Fruit fly (Drosophila melanogaster) whole organism, embryonic: ENCODE results near the gene TBC1d7.

Source experiments
- Blimp-1 ChIP-seq: fragments of 200-800 bp; sonication (Bioruptor generic); optimal IDR thresholded peaks from 3 replicates; lab custom pipeline; 2018; ENCODE audit warnings: missing biosample characterization, missing genetic modification characterization, mild to moderate bottlenecking, moderate library complexity, missing genetic modification reagents
- CG10979 ChIP-seq: fragments of 200-800 bp; sonication (Bioruptor generic); optimal IDR thresholded peaks from 2 replicates; lab custom pipeline; 2018; ENCODE audit warnings: missing biosample characterization, mild to moderate bottlenecking, missing genetic modification characterization, moderate library complexity
- CG11504 ChIP-seq: fragments of 200-800 bp; sonication (Bioruptor generic); optimal IDR thresholded peaks from 3 replicates; lab custom pipeline; 2019; ENCODE audit warnings: missing biosample characterization, mild to moderate bottlenecking, missing genetic modification characterization, moderate library complexity
- CG11560 ChIP-seq: fragments of 200-800 bp; sonication (Bioruptor generic); IDR thresholded peaks from 3 replicates; pipeline ENCODE4 v1.3.6; 2022; ENCODE audit warnings: missing biosample characterization, missing genetic modification characterization
- CG12155 ChIP-seq: fragments of 200-800 bp; sonication (Bioruptor generic); optimal IDR thresholded peaks from 3 replicates; lab custom pipeline; 2016; ENCODE audit warnings: missing biosample characterization, missing genetic modification characterization
- CG12391 ChIP-seq: fragments of 200-800 bp; sonication (Bioruptor generic); optimal IDR thresholded peaks from 3 replicates; lab custom pipeline; 2018; ENCODE audit warnings: missing biosample characterization, mild to moderate bottlenecking, missing genetic modification characterization, moderate library complexity
- CG12769 ChIP-seq: fragments of 200-800 bp; sonication (Bioruptor generic); optimal IDR thresholded peaks from 2 replicates; lab custom pipeline; 2019; ENCODE audit warnings: missing biosample characterization, mild to moderate bottlenecking, missing genetic modification characterization, moderate library complexity
- CG14710 ChIP-seq: fragments of 200-800 bp; sonication (Bioruptor generic); optimal IDR thresholded peaks from 3 replicates; lab custom pipeline; 2019; ENCODE audit warnings: missing biosample characterization, mild to moderate bottlenecking, missing genetic modification characterization, moderate library complexity
- CG15514 ChIP-seq: fragments of 200-800 bp; sonication (Bioruptor generic); optimal IDR thresholded peaks from 3 replicates; lab custom pipeline; 2017; ENCODE audit warnings: missing biosample characterization, missing genetic modification characterization, mild to moderate bottlenecking, moderate library complexity, missing genetic modification reagents
- CG1602 ChIP-seq: fragments of 200-800 bp; sonication (Bioruptor generic); optimal IDR thresholded peaks from 3 replicates; lab custom pipeline; 2016; ENCODE audit warnings: missing biosample characterization, missing genetic modification characterization
- CG17385 ChIP-seq: fragments of 200-800 bp; sonication (Bioruptor generic); optimal IDR thresholded peaks from 3 replicates; lab custom pipeline; 2018; ENCODE audit warnings: missing biosample characterization, mild to moderate bottlenecking, missing genetic modification characterization
- CG17829 ChIP-seq: fragments of 200-800 bp; optimal IDR thresholded peaks from 2 replicates; lab custom pipeline; 2019; ENCODE audit warnings: missing biosample characterization, mild to moderate bottlenecking, missing genetic modification characterization, moderate library complexity
- CG2678 ChIP-seq: fragments of 200-800 bp; sonication (Bioruptor generic); optimal IDR thresholded peaks from 3 replicates; lab custom pipeline; 2019; ENCODE audit warnings: missing biosample characterization, mild to moderate bottlenecking, missing genetic modification characterization, moderate library complexity
- CG30403 ChIP-seq: fragments of 200-800 bp; sonication (Bioruptor generic); optimal IDR thresholded peaks from 3 replicates; lab custom pipeline; 2016; ENCODE audit warnings: missing biosample characterization, missing genetic modification characterization
- CG4424 ChIP-seq: fragments of 200-800 bp; sonication (Bioruptor generic); optimal IDR thresholded peaks from 3 replicates; lab custom pipeline; 2016; ENCODE audit warnings: missing biosample characterization, missing genetic modification characterization
- CG5245 ChIP-seq: fragments of 200-800 bp; sonication (Bioruptor generic); optimal IDR thresholded peaks from 3 replicates; lab custom pipeline; 2016; ENCODE audit warnings: missing biosample characterization, missing genetic modification characterization
- CG7839 ChIP-seq: fragments of 200-800 bp; sonication (Bioruptor generic); optimal IDR thresholded peaks from 3 replicates; lab custom pipeline; 2018; ENCODE audit warnings: missing biosample characterization, mild to moderate bottlenecking, missing genetic modification characterization, moderate library complexity
- CG9609 ChIP-seq: fragments of 200-800 bp; sonication (Bioruptor generic); optimal IDR thresholded peaks from 3 replicates; lab custom pipeline; 2016; ENCODE audit warnings: missing biosample characterization, missing genetic modification characterization
- D ChIP-seq, 2 experiments: fragments of 200-800 bp in 1 of 2; fragments of >200 bp in 1 of 2; sonication (Bioruptor generic) in 1 of 2; optimal IDR thresholded peaks; 2 replicates in 1 of 2; 3 replicates in 1 of 2; lab custom pipeline; 2017; ENCODE audit warnings: mild to moderate bottlenecking in 1 of 2, missing biosample characterization in 1 of 2, missing genetic modification characterization in 1 of 2, missing genetic modification reagents in 1 of 2
- HLH3B ChIP-seq: fragments of 200-800 bp; sonication (Bioruptor generic); IDR thresholded peaks from 2 replicates; pipeline ENCODE4 v1.3.6; 2022; ENCODE audit warnings: missing biosample characterization, missing genetic modification characterization
- Lim3 ChIP-seq: fragments of 200-800 bp; sonication (Bioruptor generic); IDR thresholded peaks from 2 replicates; pipeline ENCODE4 v1.3.6; 2022; ENCODE audit warnings: missing biosample characterization, missing genetic modification characterization
- MBD-R2 ChIP-seq: fragments of 200-800 bp; sonication (Bioruptor generic); IDR thresholded peaks from 2 replicates; pipeline ENCODE4 v1.3.6; 2022; ENCODE audit warnings: missing biosample characterization, missing genetic modification characterization
- Med ChIP-seq: fragments of 200-800 bp; sonication (Bioruptor generic); peaks from one replicate; lab custom pipeline; 2016; ENCODE audit warnings: missing biosample characterization, missing genetic modification characterization, mild to moderate bottlenecking, inconsistent platforms, moderate library complexity
- Ptx1 ChIP-seq: fragments of 200-800 bp; sonication (Bioruptor generic); IDR thresholded peaks from 2 replicates; pipeline ENCODE4 v1.3.6; 2022; ENCODE audit warnings: missing biosample characterization, missing genetic modification characterization
- Rfx ChIP-seq: fragments of 200-800 bp; sonication (Bioruptor generic); IDR thresholded peaks from 2 replicates; pipeline ENCODE4 v1.3.6; 2022; ENCODE audit warnings: missing biosample characterization, missing genetic modification characterization
- Sox102F ChIP-seq: fragments of 200-800 bp; sonication (Bioruptor generic); optimal IDR thresholded peaks from 2 replicates; lab custom pipeline; 2018; ENCODE audit warnings: missing biosample characterization, mild to moderate bottlenecking, missing genetic modification characterization, moderate library complexity
- YL-1 ChIP-seq: fragments of 200-800 bp; sonication (Bioruptor generic); optimal IDR thresholded peaks from 3 replicates; lab custom pipeline; 2017; ENCODE audit warnings: missing biosample characterization, mild to moderate bottlenecking, missing genetic modification characterization
- ase ChIP-seq: fragments of 200-800 bp; sonication (Bioruptor generic); IDR thresholded peaks from 3 replicates; pipeline ENCODE4 v1.3.6; 2022; ENCODE audit warnings: missing biosample characterization, missing genetic modification characterization
- corto ChIP-seq: fragments of 200-800 bp; sonication (Bioruptor generic); optimal IDR thresholded peaks from 2 replicates; lab custom pipeline; 2016; ENCODE audit warnings: missing biosample characterization, mild to moderate bottlenecking, missing genetic modification characterization, moderate library complexity
- crp ChIP-seq, 2 experiments: fragments of 200-800 bp; sonication (Bioruptor generic); optimal IDR thresholded peaks; 2 replicates in 1 of 2; 3 replicates in 1 of 2; lab custom pipeline; 2017; ENCODE audit warnings: missing biosample characterization in 2 of 2, missing genetic modification characterization in 2 of 2, mild to moderate bottlenecking in 1 of 2, moderate library complexity in 1 of 2
- dpn ChIP-seq, 2 experiments: fragments of 200-800 bp; sonication (Bioruptor generic); optimal IDR thresholded peaks; 3 replicates each; lab custom pipeline; 2016; ENCODE audit warnings: missing biosample characterization in 2 of 2, missing genetic modification characterization in 2 of 2
- dysf ChIP-seq: fragments of 200-800 bp; sonication (Bioruptor generic); IDR thresholded peaks from 3 replicates; pipeline ENCODE4 v1.3.6; 2022; ENCODE audit warnings: missing biosample characterization, missing genetic modification characterization
- fd96Cb ChIP-seq: fragments of 200-800 bp; sonication (Bioruptor generic); optimal IDR thresholded peaks from 2 replicates; lab custom pipeline; 2018; ENCODE audit warnings: missing biosample characterization, mild to moderate bottlenecking, missing genetic modification characterization, moderate library complexity
- gem ChIP-seq: fragments of 200-800 bp; sonication (Bioruptor generic); optimal IDR thresholded peaks from 2 replicates; lab custom pipeline; 2019; ENCODE audit warnings: missing biosample characterization, mild to moderate bottlenecking, missing genetic modification characterization, moderate library complexity
- grau ChIP-seq: fragments of 200-800 bp; optimal IDR thresholded peaks from 3 replicates; lab custom pipeline; 2019; ENCODE audit warnings: missing biosample characterization, mild to moderate bottlenecking, missing genetic modification characterization, moderate library complexity
- ind ChIP-seq: fragments of 200-800 bp; sonication (Bioruptor generic); optimal IDR thresholded peaks from 3 replicates; lab custom pipeline; 2016; ENCODE audit warnings: missing biosample characterization, missing genetic modification characterization
- lab ChIP-seq: fragments of 200-800 bp; sonication (Bioruptor generic); optimal IDR thresholded peaks from 3 replicates; lab custom pipeline; 2017; ENCODE audit warnings: missing biosample characterization, missing genetic modification characterization, mild to moderate bottlenecking, moderate library complexity, missing genetic modification reagents
- lbe ChIP-seq: fragments of 200-800 bp; sonication (Bioruptor generic); optimal IDR thresholded peaks from 2 replicates; lab custom pipeline; 2016; ENCODE audit warnings: missing biosample characterization, mild to moderate bottlenecking, missing genetic modification characterization
- lola ChIP-seq, 3 experiments: fragments of >200 bp in 2 of 3; fragments of 200-800 bp in 1 of 3; sonication (Bioruptor generic) in 1 of 3; optimal IDR thresholded peaks; 2 replicates each; lab custom pipeline; 2017 to 2019; ENCODE audit warnings: missing biosample characterization in 3 of 3, missing genetic modification characterization in 3 of 3, mild to moderate bottlenecking in 1 of 3, moderate library complexity in 1 of 3
- nom ChIP-seq: fragments of 200-800 bp; sonication (Bioruptor generic); optimal IDR thresholded peaks from 2 replicates; lab custom pipeline; 2017; ENCODE audit warnings: missing biosample characterization, missing genetic modification characterization, mild to moderate bottlenecking, moderate library complexity, missing genetic modification reagents
- onecut ChIP-seq: fragments of 200-800 bp; sonication (Bioruptor generic); IDR thresholded peaks from 2 replicates; pipeline ENCODE4 v1.3.6; 2022; ENCODE audit warnings: missing biosample characterization, missing genetic modification characterization
- pnt ChIP-seq: fragments of 200-800 bp; sonication (Bioruptor generic); optimal IDR thresholded peaks from 3 replicates; lab custom pipeline; 2016; ENCODE audit warnings: missing biosample characterization, missing genetic modification characterization
- row ChIP-seq: fragments of 200-800 bp; sonication (Bioruptor generic); IDR thresholded peaks from 3 replicates; pipeline ENCODE4 v1.3.6; 2022; ENCODE audit warnings: missing biosample characterization, missing genetic modification characterization
- sna ChIP-seq: fragments of 200-800 bp; sonication (Bioruptor generic); IDR thresholded peaks from 2 replicates; pipeline ENCODE4 v1.3.6; 2022; ENCODE audit warnings: missing biosample characterization, missing genetic modification characterization; ENCODE audit not compliant: partially characterized antibody
- tgo ChIP-seq: fragments of 200-800 bp; sonication (Bioruptor generic); IDR thresholded peaks from 3 replicates; pipeline ENCODE4 v1.3.6; 2022; ENCODE audit warnings: missing biosample characterization, missing genetic modification characterization
- tll ChIP-seq, 2 experiments: fragments of 200-800 bp in 1 of 2; fragments of >200 bp in 1 of 2; sonication (Bioruptor generic) in 1 of 2; optimal IDR thresholded peaks; 2 replicates each; lab custom pipeline; 2017 to 2019; ENCODE audit warnings: missing biosample characterization in 2 of 2, missing genetic modification characterization in 2 of 2, mild to moderate bottlenecking in 1 of 2, moderate library complexity in 1 of 2
- ttk ChIP-seq: fragments of 200-800 bp; sonication (Bioruptor generic); IDR thresholded peaks from 2 replicates; pipeline ENCODE4 v2.1.2; 2022; ENCODE audit warnings: missing biosample characterization, missing genetic modification characterization
- unpg ChIP-seq: fragments of 200-800 bp; sonication (Bioruptor generic); optimal IDR thresholded peaks from 3 replicates; lab custom pipeline; 2018; ENCODE audit warnings: missing biosample characterization, mild to moderate bottlenecking, missing genetic modification characterization, moderate library complexity

The TBC1d7 gene

dm6 chr3R:24142971-24143370 is 18.6 kb upstream of the TBC1d7 start (continued):
- TF ChIP-seq row (GFP tag; lab: Robert Waterston, UW), result peak; percentile 52
- peak; percentile 16 for TF ChIP-seq unpg (GFP tag; lab: Kevin White, UChicago)
- TF ChIP-seq Ptx1 (GFP tag; lab: Robert Waterston, UW), result peak; percentile 51; the same call in 1 of the 2 replicates
- TF ChIP-seq Med (GFP tag; lab: Kevin White, UChicago), result peak; percentile 71
- 0 out of 3 replicates have a peak, but pooled peaks have one; percentile 14 for TF ChIP-seq ase (GFP tag; lab: Robert Waterston, UW)
- peak; percentile 57 for TF ChIP-seq Blimp-1 (GFP tag; lab: Kevin White, UChicago)
- TF ChIP-seq pnt (GFP tag; lab: Kevin White, UChicago), result peak; percentile 23
- peak; percentile 40; the same call in 2 of the 3 replicates for TF ChIP-seq dysf
- peak; percentile 18 for TF ChIP-seq CG5245 (GFP tag; lab: Kevin White, UChicago)
- TF ChIP-seq CG11560 (tag; lab: Robert Waterston, UW), result no peak
- TF ChIP-seq lola (GFP tag; optimal IDR thresholded peaks at IDR 0.05; lab: Kevin White, UChicago), result peak in 1 of 3 experiments; percentile 3
- TF ChIP-seq CG14710 (tag; lab: Kevin White, UChicago), result peak; percentile 20
- TF ChIP-seq CG4424, result peak; percentile 15
- TF ChIP-seq HLH3B (GFP tag; lab: Robert Waterston, UW), result peak; percentile 32; the same call in 1 of the 2 replicates
- TF ChIP-seq CG2678 (tag; lab: Kevin White, UChicago), result peak; percentile 47
- TF ChIP-seq corto (GFP tag; lab: Kevin White, UChicago), result peak; percentile 76
- no peak for TF ChIP-seq MBD-R2 (GFP tag; lab: Robert Waterston, UW)
- TF ChIP-seq grau, result peak; percentile 15
- TF ChIP-seq Sox102F (GFP tag; lab: Kevin White, UChicago), result peak; percentile 55
- TF ChIP-seq CG12769 (tag; lab: Kevin White, UChicago), result no peak
- TF ChIP-seq CG10979 (tag; lab: Kevin White, UChicago), result peak; percentile 58
- peak; percentile 81 for TF ChIP-seq nom (GFP tag; lab: Kevin White, UChicago)
- 0 out of 2 replicates have a peak, but pooled peaks have one; percentile 30 for TF ChIP-seq ttk (GFP tag; lab: Robert Waterston, UW)
- TF ChIP-seq CG30403, result peak; percentile 11
- peak; percentile 60 for TF ChIP-seq gem
- TF ChIP-seq crp (GFP tag; optimal IDR thresholded peaks at IDR 0.05; lab: Kevin White, UChicago), result no peak
- peak; percentile 3 for TF ChIP-seq CG1602 (GFP tag; lab: Kevin White, UChicago)
- TF ChIP-seq YL-1, result no peak
- TF ChIP-seq fd96Cb, result peak; percentile 40
- peak; percentile 22 for TF ChIP-seq CG17829 (tag; lab: Kevin White, UChicago)
- peak; percentile 5; the same call in 1 of the 2 replicates for TF ChIP-seq onecut (GFP tag; lab: Robert Waterston, UW)
- TF ChIP-seq lbe, result peak; percentile 79
- no peak for TF ChIP-seq CG12155 (GFP tag; lab: Kevin White, UChicago)
- TF ChIP-seq dpn (GFP tag; optimal IDR thresholded peaks at IDR 0.05; lab: Kevin White, UChicago), result peak in 1 of 2 experiments; percentile 14
- TF ChIP-seq CG15514 (GFP tag; lab: Kevin White, UChicago), result no peak
- peak; percentile 5 for TF ChIP-seq CG9609 (GFP tag; lab: Kevin White, UChicago)
- TF ChIP-seq Lim3 (GFP tag; lab: Robert Waterston, UW), result no peak
- no peak for TF ChIP-seq sna (GFP tag; lab: Robert Waterston, UW)
- TF ChIP-seq lab (GFP tag; lab: Kevin White, UChicago), result peak; percentile 24
- TF ChIP-seq Rfx, result no peak
- TF ChIP-seq tgo (GFP tag; lab: Robert Waterston, UW), result peak; percentile 46; the same call in 2 of the 3 replicates
- peak; percentile 0 for TF ChIP-seq CG17385 (GFP tag; lab: Kevin White, UChicago)
- peak; percentile 23 for TF ChIP-seq ind
- TF ChIP-seq CG12391, result peak; percentile 36
- TF ChIP-seq CG11504 (tag; lab: Kevin White, UChicago), result peak; percentile 57
- TF ChIP-seq CG7839 (tag; lab: Kevin White, UChicago), result peak; percentile 43
- no peak for TF ChIP-seq tll (GFP tag; optimal IDR thresholded peaks at IDR 0.05; lab: Kevin White, UChicago)
- TF ChIP-seq D (optimal IDR thresholded peaks at IDR 0.05; lab: Kevin White, UChicago), result no peak
- peak; percentile 10 for TF ChIP-seq D (GFP tag; optimal IDR thresholded peaks at IDR 0.05; lab: Kevin White, UChicago)
